Fruit fly (Drosophila melanogaster): ENCODE results near the gene SNF4Agamma.
A peak's percentile ranks its signal among the peaks of the same experiment; 100 is the strongest.

The SNF4Agamma gene

dm6 chr3R:21199953-21200368, 59.4 kb downstream of the SNF4Agamma start (continued):
- TF ChIP-seq Stat92E (GFP tag; optimal IDR thresholded peaks at IDR 0.05) (no peak), ssp (GFP tag; IDR thresholded peaks at IDR 0.05) (0 out of 2 replicates have a peak, but pooled peaks have one; percentile 28), bigmax (GFP tag; optimal IDR thresholded peaks at IDR 0.05) (no peak), sima (GFP tag; optimal IDR thresholded peaks at IDR 0.05) (no peak), rib (GFP tag; IDR thresholded peaks at IDR 0.05) (no peak), dmrt99B (tag; optimal IDR thresholded peaks at IDR 0.05) (no peak), sug (tag; optimal IDR thresholded peaks at IDR 0.05) (no peak), Xrp1 (GFP tag; IDR thresholded peaks at IDR 0.05) (peak; percentile 61; the same call in 1 of the 2 replicates), CG7372 (GFP tag; IDR thresholded peaks at IDR 0.05) (no peak), Gsc (GFP tag; IDR thresholded peaks at IDR 0.05) (no peak), CG17361 (GFP tag; IDR thresholded peaks at IDR 0.05) (peak; percentile 55; the same call in 2 of the 3 replicates), lola (GFP tag; optimal IDR thresholded peaks at IDR 0.05) (peak in 1 of 3 experiments; percentile 66), kah (GFP tag; optimal IDR thresholded peaks at IDR 0.05) (no peak), Fer3 (tag; optimal IDR thresholded peaks at IDR 0.05) (no peak), CG9797 (GFP tag; optimal IDR thresholded peaks at IDR 0.05) (no peak), Ets65A (GFP tag) (no peak), CG30431 (GFP tag; optimal IDR thresholded peaks at IDR 0.05) (peak; percentile 27), ranshi (GFP tag; IDR thresholded peaks at IDR 0.05) (0 out of 2 replicates have a peak, but pooled peaks have one; percentile 15), croc (GFP tag; conservative IDR thresholded peaks at IDR 0.05) (no peak), Hr51 (GFP tag; optimal IDR thresholded peaks at IDR 0.05) (peak in 1 of 2 experiments; percentile 46), sna (GFP tag; IDR thresholded peaks at IDR 0.05; ENCODE audit: partially characterized antibody) (no peak), Opbp (GFP tag; IDR thresholded peaks at IDR 0.05; ENCODE audit: partially characterized antibody) (no peak), CG4820 (GFP tag; optimal IDR thresholded peaks at IDR 0.05) (peak; percentile 10), Pdp1 (GFP tag; optimal IDR thresholded peaks at IDR 0.05) (peak in 1 of 2 experiments; percentile 15), usp (GFP tag; optimal IDR thresholded peaks at IDR 0.05) (no peak), gcm2 (GFP tag; optimal IDR thresholded peaks at IDR 0.05) (no peak), Dbx (GFP tag; IDR thresholded peaks at IDR 0.05) (no peak), MESR4 (GFP tag; optimal IDR thresholded peaks at IDR 0.05) (no peak), lov (optimal IDR thresholded peaks at IDR 0.05) (no peak), lov (GFP tag; IDR thresholded peaks at IDR 0.05) (no peak), CG3847 (GFP tag; IDR thresholded peaks at IDR 0.05) (no peak), CG8388 (GFP tag; optimal IDR thresholded peaks at IDR 0.05) (peak; percentile 25), CG18599 (GFP tag; optimal IDR thresholded peaks at IDR 0.05) (no peak), CG6272 (GFP tag; IDR thresholded peaks at IDR 0.05) (no peak), Six4 (GFP tag; optimal IDR thresholded peaks at IDR 0.05) (peak; percentile 15), CG16863 (GFP tag; optimal IDR thresholded peaks at IDR 0.05) (peak; percentile 11), knrl (GFP tag; IDR thresholded peaks at IDR 0.05; ENCODE audit: partially characterized antibody) (no peak), dmrt11E (tag; optimal IDR thresholded peaks at IDR 0.05) (peak; percentile 25), schlank (tag; optimal IDR thresholded peaks at IDR 0.05) (no peak), CG31441 (GFP tag; IDR thresholded peaks at IDR 0.05) (peak; percentile 39), salm (tag; optimal IDR thresholded peaks at IDR 0.05) (no peak), CG16779 (GFP tag; IDR thresholded peaks at IDR 0.05) (no peak), CG7556 (GFP tag; optimal IDR thresholded peaks at IDR 0.05) (peak; percentile 55), CG4282 (GFP tag; optimal IDR thresholded peaks at IDR 0.05) (no peak), CG12659 (GFP tag; optimal IDR thresholded peaks at IDR 0.05) (peak; percentile 27), org-1 (GFP tag; optimal IDR thresholded peaks at IDR 0.05) (no peak), CG3726 (GFP tag; IDR thresholded peaks at IDR 0.05) (no peak), CG4360 (GFP tag; IDR thresholded peaks at IDR 0.05) (no peak), CG8359 (GFP tag; optimal IDR thresholded peaks at IDR 0.05; ENCODE audit: borderline replicate concordance) (no peak), CG8290 (GFP tag; optimal IDR thresholded peaks at IDR 0.05) (no peak), CG8290 (tag; optimal IDR thresholded peaks at IDR 0.05) (no peak)
